Fruit fly (Drosophila melanogaster) whole organism, embryonic: ENCODE measurements around the gene CG34026.

Experiments used
- CG12071 ChIP-seq: fragments of 200-800 bp; sonication (Bioruptor generic); optimal IDR thresholded peaks from 3 replicates; lab custom pipeline; 2018; ENCODE audit warnings: missing biosample characterization, mild to moderate bottlenecking, missing genetic modification characterization
- CG32772 ChIP-seq: fragments of 200-800 bp; sonication (Bioruptor generic); IDR thresholded peaks from 2 replicates; pipeline ENCODE4 v1.3.6; 2022; ENCODE audit warnings: missing biosample characterization, missing genetic modification characterization
- Dfd ChIP-seq, 2 experiments: fragments of >200 bp; optimal IDR thresholded peaks; 2 replicates each; lab custom pipeline; 2017; ENCODE audit warnings: missing biosample characterization in 2 of 2, missing genetic modification characterization in 2 of 2
- HLH54F ChIP-seq: fragments of 200-800 bp; sonication (Bioruptor generic); optimal IDR thresholded peaks from 3 replicates; lab custom pipeline; 2016; ENCODE audit warnings: missing biosample characterization, missing genetic modification characterization
- Myb ChIP-seq: fragments of 200-800 bp; sonication (Bioruptor generic); optimal IDR thresholded peaks from 2 replicates; lab custom pipeline; 2016; ENCODE audit warnings: missing biosample characterization, missing genetic modification characterization

dm6 chrX:9523543-9523942 lies 10.1 kb upstream of the CG34026 start:
- TF ChIP-seq Myb (GFP tag; lab: Kevin White, UChicago) (no peak), CG12071 (no peak), CG32772 (GFP tag; lab: Robert Waterston, UW) (no peak), Dfd (GFP tag; optimal IDR thresholded peaks at IDR 0.05; lab: Kevin White, UChicago) (no peak), HLH54F (GFP tag; lab: Kevin White, UChicago) (no peak)
